Fruit fly (Drosophila melanogaster): ENCODE data around the gene CG10646.

CG10646 gene

DNA sequence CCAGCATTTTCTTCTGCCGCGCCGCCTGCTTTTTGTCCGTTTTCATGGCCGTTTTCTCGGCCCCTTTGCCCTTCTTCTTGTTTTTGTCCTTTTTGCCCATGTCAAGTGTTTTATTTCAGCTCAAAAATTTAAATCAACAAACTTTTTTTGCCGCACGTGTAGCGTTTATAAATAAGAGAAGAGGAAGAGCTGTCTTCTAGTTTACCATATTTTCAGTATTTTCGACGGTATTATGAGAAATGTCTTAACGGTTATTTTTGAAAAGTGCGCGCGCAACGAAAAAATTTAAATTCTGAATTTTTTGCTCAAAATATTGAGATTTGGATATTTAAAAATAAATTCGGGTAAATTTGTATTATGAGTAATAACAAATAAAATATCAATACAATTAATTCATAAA is 33.4 kb upstream of the CG10646 start, which contains the start of gene CG4069 (continued):
- peak; percentile 93 for TF ChIP-seq CG15514 (GFP tag; optimal IDR thresholded peaks at IDR 0.05)
- TF ChIP-seq slbo (GFP tag; IDR thresholded peaks at IDR 0.05), result no peak
- TF ChIP-seq Abd-B (GFP tag; optimal IDR thresholded peaks at IDR 0.05), result no peak
- TF ChIP-seq zf30C (GFP tag; optimal IDR thresholded peaks at IDR 0.05), result no peak

DNA sequence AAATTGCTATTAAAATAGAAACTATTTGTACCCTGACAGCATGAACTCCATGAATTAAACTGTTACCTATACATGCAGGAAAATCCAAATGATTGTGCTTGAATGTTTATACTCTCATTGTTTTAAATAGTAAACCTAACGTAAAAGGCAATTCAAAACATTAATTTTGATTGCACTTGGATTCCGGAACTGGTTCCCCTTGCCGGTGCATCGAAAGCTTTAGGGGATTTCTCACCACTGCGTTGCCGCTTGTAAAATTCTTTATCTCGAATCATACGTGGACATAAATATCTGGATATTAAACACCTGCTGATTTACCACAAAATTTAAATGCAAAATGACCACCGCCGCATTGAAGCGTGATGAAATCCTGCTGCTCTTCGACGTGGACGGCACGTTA is 30.6 kb upstream of the CG10646 start, which contains the start of gene Pmm2:
Gene Pmm2, plus strand, starts transcription at position 273 of the 400 bp plus-strand sequence.
- TF ChIP-seq Ets65A (GFP tag) (no peak), ash1 (GFP tag; optimal IDR thresholded peaks at IDR 0.05) (no peak), az2 (GFP tag; optimal IDR thresholded peaks at IDR 0.05) (no peak), CG13775 (GFP tag; optimal IDR thresholded peaks at IDR 0.05) (no peak), tap (tag; optimal IDR thresholded peaks at IDR 0.05) (no peak), nerfin-2 (GFP tag; IDR thresholded peaks at IDR 0.05; ENCODE audit: partially characterized antibody) (0 out of 2 replicates have a peak, but pooled peaks have one; percentile 18), CG11085 (GFP tag; IDR thresholded peaks at IDR 0.05) (no peak), Vsx1 (GFP tag; optimal IDR thresholded peaks at IDR 0.05) (no peak), chinmo (GFP tag; IDR thresholded peaks at IDR 0.05; ENCODE audit: partially characterized antibody) (peak; percentile 96), amos (GFP tag; IDR thresholded peaks at IDR 0.05; ENCODE audit: partially characterized antibody) (peak; percentile 24; the same call in 1 of the 2 replicates), Spps (tag; optimal IDR thresholded peaks at IDR 0.05) (no peak), Xbp1 (GFP tag; optimal IDR thresholded peaks at IDR 0.05) (peak; percentile 15), her (GFP tag; optimal IDR thresholded peaks at IDR 0.05) (peak; percentile 99), Sin3A (optimal IDR thresholded peaks at IDR 0.05) (no peak), zfh2 (GFP tag; optimal IDR thresholded peaks at IDR 0.05) (no peak), Myb (GFP tag; optimal IDR thresholded peaks at IDR 0.05) (peak; percentile 15), Blimp-1 (GFP tag; optimal IDR thresholded peaks at IDR 0.05) (no peak), CG34422 (GFP tag; IDR thresholded peaks at IDR 0.05) (peak; percentile 56; the same call in 1 of the 3 replicates), gfzf (GFP tag; optimal IDR thresholded peaks at IDR 0.05) (peak; percentile 71), E2f2 (GFP tag; IDR thresholded peaks at IDR 0.05) (peak; percentile 63), da (GFP tag; optimal IDR thresholded peaks at IDR 0.05) (no peak), hb (GFP tag; IDR thresholded peaks at IDR 0.05; ENCODE audit: partially characterized antibody) (no peak), pan (optimal IDR thresholded peaks at IDR 0.05) (no peak), pan (GFP tag; optimal IDR thresholded peaks at IDR 0.05 in 1 of 2, IDR thresholded peaks at IDR 0.05 in 1 of 2) (no peak), CG8944 (GFP tag; optimal IDR thresholded peaks at IDR 0.05) (no peak), CG2202 (tag; optimal IDR thresholded peaks at IDR 0.05) (no peak), bcd (GFP tag; optimal IDR thresholded peaks at IDR 0.05) (no peak), sc (optimal IDR thresholded peaks at IDR 0.05) (no peak), sc (GFP tag; optimal IDR thresholded peaks at IDR 0.05) (no peak), CG17328 (GFP tag; IDR thresholded peaks at IDR 0.05) (0 out of 2 replicates have a peak, but pooled peaks have one; percentile 10), CG12942 (GFP tag; optimal IDR thresholded peaks at IDR 0.05) (no peak), grn (GFP tag; optimal IDR thresholded peaks at IDR 0.05) (peak; percentile 75), Atf6 (GFP tag; IDR thresholded peaks at IDR 0.05) (no peak), row (GFP tag; IDR thresholded peaks at IDR 0.05) (peak; percentile 23; the same call in 1 of the 3 replicates), pzg (GFP tag; optimal IDR thresholded peaks at IDR 0.05) (peak; percentile 36), inv (GFP tag; IDR thresholded peaks at IDR 0.05; ENCODE audit: partially characterized antibody) (no peak), hkb (optimal IDR thresholded peaks at IDR 0.05) (no peak), hkb (GFP tag; IDR thresholded peaks at IDR 0.05) (0 out of 2 replicates have a peak, but pooled peaks have one; percentile 7), Doc2 (GFP tag; IDR thresholded peaks at IDR 0.05) (no peak), CG18011 (GFP tag; optimal IDR thresholded peaks at IDR 0.05) (no peak), kah (GFP tag; optimal IDR thresholded peaks at IDR 0.05) (peak; percentile 25), btn (GFP tag; optimal IDR thresholded peaks at IDR 0.05) (no peak), CG15514 (GFP tag; optimal IDR thresholded peaks at IDR 0.05) (peak; percentile 99), CG17568 (GFP tag; optimal IDR thresholded peaks at IDR 0.05) (no peak), ci (GFP tag; IDR thresholded peaks at IDR 0.05) (no peak), Dp (GFP tag; optimal IDR thresholded peaks at IDR 0.05) (peak; percentile 26), CG13287 (GFP tag; IDR thresholded peaks at IDR 0.05; ENCODE audit: partially characterized antibody) (peak; percentile 41), Abd-B (GFP tag; optimal IDR thresholded peaks at IDR 0.05) (no peak)
